Fruit fly (Drosophila melanogaster): ENCODE measurements around the gene fw.
A peak's percentile ranks its signal among the peaks of the same experiment; 100 is the strongest.

- TF ChIP-seq rgr (GFP tag; optimal IDR thresholded peaks at IDR 0.05) (no peak), GATAd (GFP tag; optimal IDR thresholded peaks at IDR 0.05) (no peak), fru (GFP tag; optimal IDR thresholded peaks at IDR 0.05) (peak; percentile 25), ey (GFP tag; optimal IDR thresholded peaks at IDR 0.05) (no peak), CG32264 (GFP tag; optimal IDR thresholded peaks at IDR 0.05) (no peak)
These were observed 3.1 kb upstream of the fw start, which contains the start of gene CG1806 for dm6 chrX:12006678-12007441.
